Worm (Caenorhabditis elegans) whole organism, L4/young adult: ENCODE results near the gene nhr-101.
A peak's percentile ranks its signal among the peaks of the same experiment; 100 is the strongest.

Experiments used
- W03F9.2 ChIP-seq: fragments of 150-350 bp; optimal IDR thresholded peaks from 2 replicates; lab custom pipeline; 2014; ENCODE audit warnings: missing biosample characterization, missing genetic modification characterization
- dao-5 ChIP-seq: sonication (generic microtip); optimal IDR thresholded peaks from 2 replicates; lab custom pipeline; 2016; ENCODE audit warnings: missing genotype, missing genetic modification characterization, moderate library complexity, missing compliant biosample characterization
- him-1 ChIP-seq: sonication (generic microtip); optimal IDR thresholded peaks from 2 replicates; lab custom pipeline; 2016; ENCODE audit warnings: missing genotype, missing genetic modification reagents, missing genetic modification characterization, missing compliant biosample characterization

nhr-101 gene

DNA sequence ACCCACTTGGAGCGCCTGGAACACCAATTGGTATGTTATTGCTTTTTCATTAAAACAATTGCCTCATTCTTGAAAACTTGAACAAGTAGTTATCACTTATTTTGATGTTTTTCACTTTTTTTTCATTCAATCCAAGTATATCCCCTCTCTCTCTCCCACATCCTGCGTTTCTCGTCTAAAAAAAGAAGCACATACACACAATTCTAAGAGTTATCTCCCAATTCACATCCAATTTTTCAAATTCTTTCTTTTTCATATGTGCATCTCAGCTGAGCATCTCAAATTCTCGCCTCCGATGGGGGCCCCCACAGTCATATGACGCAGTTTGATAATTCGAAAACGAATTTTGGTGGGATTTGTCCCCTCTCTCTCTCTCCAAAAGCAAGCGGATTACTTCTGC lies 33.6 kb upstream of the nhr-101 start:
- TF ChIP-seq W03F9.2 (tag; lab: Kevin White, UChicago) (no peak), him-1 (tag; lab: Kevin White, UChicago) (no peak), dao-5 (tag; lab: Kevin White, UChicago) (no peak)

DNA sequence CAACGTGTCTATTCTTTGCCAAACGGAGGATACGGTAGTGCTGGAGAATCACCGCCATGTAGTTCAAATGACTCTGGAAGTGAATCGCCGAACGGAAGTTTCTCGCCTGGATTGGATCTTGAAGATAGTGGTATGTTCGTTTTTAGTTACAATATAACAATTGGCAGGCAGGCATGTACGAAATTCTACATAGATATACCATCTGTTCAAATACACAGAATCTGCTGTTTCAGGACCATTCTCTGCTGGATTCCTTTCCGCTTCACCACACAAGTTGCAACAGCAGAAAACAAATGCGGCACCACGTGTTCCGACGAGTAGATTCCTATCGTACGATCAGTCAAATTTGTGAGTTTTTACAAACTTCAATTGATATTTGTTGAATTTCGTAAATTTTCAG lies 30.8 kb upstream of the nhr-101 start:
- no peak for TF ChIP-seq W03F9.2 (tag; lab: Kevin White, UChicago)
- TF ChIP-seq dao-5 (tag; lab: Kevin White, UChicago) = no peak
- no peak for TF ChIP-seq him-1 (tag; lab: Kevin White, UChicago)

DNA sequence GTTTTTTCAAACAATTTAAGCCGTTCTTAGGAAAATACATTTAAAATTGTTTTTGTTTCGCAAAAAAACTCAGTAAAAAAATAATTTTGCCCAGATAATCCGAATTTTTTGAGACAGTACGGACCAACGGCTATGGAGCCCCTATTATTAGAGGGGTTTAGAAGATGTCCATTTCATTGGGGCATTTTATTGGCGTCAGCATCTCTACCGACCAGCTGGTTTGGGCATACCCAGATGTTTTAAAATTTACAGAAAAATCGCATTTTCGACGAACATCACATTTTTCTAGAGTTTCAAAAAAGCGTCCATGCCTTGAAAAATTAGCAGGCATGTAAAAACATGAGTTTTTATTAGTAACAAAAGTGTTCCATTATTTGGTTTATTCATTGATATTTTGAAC lies 29.0 kb upstream of the nhr-101 start:
- TF ChIP-seq W03F9.2 (tag; lab: Kevin White, UChicago) (no peak), him-1 (tag; lab: Kevin White, UChicago) (no peak), dao-5 (tag; lab: Kevin White, UChicago) (no peak)

DNA sequence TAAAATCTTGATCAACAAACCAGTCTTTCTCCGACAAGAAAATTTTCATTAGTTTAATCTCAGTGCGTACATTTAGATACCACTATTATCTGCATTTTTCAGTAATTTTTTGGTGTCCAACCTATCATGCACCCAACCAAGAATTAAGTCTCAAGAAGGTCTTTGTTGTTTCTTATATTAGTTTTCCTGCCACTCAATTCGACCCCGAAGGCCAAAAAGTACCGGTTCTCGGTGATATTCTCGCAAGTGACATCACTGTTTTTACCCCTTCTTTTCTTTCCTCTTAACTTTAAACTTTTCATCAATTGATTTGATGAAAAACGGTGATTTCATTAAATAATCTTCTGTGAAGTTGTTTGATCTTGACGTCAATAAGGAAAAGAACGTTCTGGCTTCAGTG lies 26.7 kb upstream of the nhr-101 start, which contains the start of gene F38B7.2:
Gene F38B7.2, plus strand, starts transcription at position 400 of the 400 bp plus-strand sequence.
- TF ChIP-seq him-1 (tag; lab: Kevin White, UChicago) = no peak

DNA sequence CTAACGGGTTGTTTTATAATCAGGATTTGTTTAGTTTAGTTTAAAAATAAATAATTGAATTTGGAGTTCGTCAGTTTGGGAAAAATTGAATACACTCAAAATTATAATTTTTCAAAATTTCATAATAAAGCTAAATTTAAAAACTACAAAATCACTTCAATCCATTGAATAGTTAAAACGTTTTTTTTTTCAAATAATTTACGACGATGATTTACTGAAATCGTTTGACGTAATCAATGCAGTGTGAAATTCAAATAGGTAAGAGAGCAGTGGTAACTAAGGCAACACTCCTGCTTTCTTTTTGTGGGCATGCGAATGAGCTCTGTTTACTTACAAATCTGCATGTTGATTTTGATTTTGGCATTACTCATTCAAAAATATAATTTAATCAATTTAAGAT lies 25.0 kb upstream of the nhr-101 start, which contains the start of gene F38B7.10:
Gene F38B7.10, plus strand, starts transcription at position 301 of the 400 bp plus-strand sequence.
- TF ChIP-seq dao-5 (tag; lab: Kevin White, UChicago) (no peak), him-1 (tag; lab: Kevin White, UChicago) (no peak), W03F9.2 (tag; lab: Kevin White, UChicago) (no peak)

DNA sequence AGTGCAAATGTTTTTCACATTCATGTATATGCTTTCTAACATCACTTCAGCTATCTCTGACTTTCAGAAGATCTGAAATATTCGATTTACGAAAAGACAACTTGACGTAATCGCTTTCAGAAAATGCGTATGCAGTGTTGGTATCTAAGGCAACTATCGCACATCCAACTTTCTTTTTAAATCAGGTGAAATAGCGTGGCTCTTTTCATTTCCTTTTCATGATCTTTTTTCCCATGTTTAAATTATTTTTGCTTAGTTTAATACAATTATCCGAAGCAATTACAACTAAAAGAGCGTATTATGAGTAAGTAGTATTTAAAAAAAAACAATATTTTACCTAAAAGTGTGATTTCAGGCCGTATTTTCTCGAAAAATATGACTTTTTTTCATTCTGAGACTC lies 23.5 kb upstream of the nhr-101 start, which contains the start of gene F38B7.11:
Gene F38B7.11, plus strand, starts transcription at position 301 of the 400 bp plus-strand sequence.
- TF ChIP-seq dao-5 (tag; lab: Kevin White, UChicago) (no peak), him-1 (tag; lab: Kevin White, UChicago) (no peak), W03F9.2 (tag; lab: Kevin White, UChicago) (no peak)

DNA sequence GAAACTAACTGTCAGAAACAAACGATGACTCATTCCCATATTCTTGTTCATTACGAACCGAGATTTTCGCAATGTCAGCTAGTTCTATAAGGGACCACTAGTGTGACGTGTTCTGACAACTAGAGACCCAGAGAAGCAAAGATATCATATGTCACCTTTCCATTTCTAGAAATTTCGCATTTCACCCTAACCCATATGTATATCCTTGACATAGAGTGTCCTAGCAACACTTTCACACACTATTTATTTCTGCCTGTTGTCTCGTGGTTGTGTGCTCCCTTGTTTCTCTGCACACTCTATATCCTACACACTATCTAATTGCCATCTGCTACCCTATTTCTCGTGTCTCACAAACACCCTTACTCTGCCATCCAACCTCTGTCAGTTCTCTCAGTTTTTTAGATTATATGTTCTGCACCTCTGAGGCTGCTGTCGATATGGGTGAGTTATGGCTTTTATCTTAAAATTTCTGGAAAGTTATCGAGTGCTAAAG lies 21.3 kb upstream of the nhr-101 start, which contains the start of the genes F38B7.17 and F38B7.3:
Gene F38B7.17, minus strand, starts transcription at position 51 of the 493 bp plus-strand sequence.
Gene F38B7.3, plus strand, starts transcription at position 194 of the 493 bp plus-strand sequence.
- TF ChIP-seq him-1 (tag; lab: Kevin White, UChicago) (no peak), dao-5 (tag; lab: Kevin White, UChicago) (no peak), W03F9.2 (tag; lab: Kevin White, UChicago) (no peak)

DNA sequence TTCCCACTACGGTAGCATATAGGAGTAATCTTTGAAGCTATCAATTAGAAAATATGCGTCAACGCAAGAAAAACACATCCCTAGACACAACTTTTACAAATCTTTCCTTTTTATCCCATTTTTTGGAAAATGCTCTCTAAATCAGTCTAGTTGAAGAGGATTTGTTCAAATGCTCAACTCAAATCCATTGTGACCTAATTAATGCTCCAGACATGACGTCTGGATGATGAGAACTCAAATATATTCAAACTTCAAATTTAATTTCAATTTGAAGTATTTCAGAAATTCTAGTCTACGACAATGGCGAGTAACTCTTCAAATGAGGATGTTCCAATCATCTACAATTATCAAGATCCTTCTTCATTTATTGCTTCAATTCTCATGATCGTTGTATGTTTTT lies 17.9 kb upstream of the nhr-101 start, which contains the start of gene srx-85:
Gene srx-85, plus strand, starts transcription at position 301 of the 400 bp plus-strand sequence.
- TF ChIP-seq him-1 (tag; lab: Kevin White, UChicago) = no peak
- TF ChIP-seq W03F9.2 (tag; lab: Kevin White, UChicago) = no peak
- no peak for TF ChIP-seq dao-5 (tag; lab: Kevin White, UChicago)

DNA sequence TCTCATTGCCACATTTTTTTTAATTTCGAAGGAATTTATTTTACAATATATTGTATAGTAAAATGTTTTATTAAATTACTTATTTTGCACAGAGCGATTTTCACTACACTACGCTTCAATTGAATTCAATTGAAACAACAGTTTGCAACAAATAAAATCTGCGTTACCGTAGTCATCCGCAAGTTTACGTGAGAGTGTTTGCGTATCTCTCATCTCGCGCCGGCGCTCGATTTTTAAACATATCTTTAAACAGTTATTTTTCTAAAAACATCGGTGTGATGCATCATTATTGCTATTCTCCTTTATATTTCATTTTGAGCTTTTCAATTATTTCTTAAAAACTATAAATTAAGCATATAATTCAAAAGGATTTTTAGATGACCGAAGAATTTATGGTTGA lies 16.0 kb upstream of the nhr-101 start, which contains the start of gene duo-1:
Gene duo-1, plus strand, starts transcription at position 371 of the 400 bp plus-strand sequence.
- TF ChIP-seq him-1 (tag; lab: Kevin White, UChicago) = no peak
- no peak for TF ChIP-seq W03F9.2 (tag; lab: Kevin White, UChicago)
- no peak for TF ChIP-seq dao-5 (tag; lab: Kevin White, UChicago)

DNA sequence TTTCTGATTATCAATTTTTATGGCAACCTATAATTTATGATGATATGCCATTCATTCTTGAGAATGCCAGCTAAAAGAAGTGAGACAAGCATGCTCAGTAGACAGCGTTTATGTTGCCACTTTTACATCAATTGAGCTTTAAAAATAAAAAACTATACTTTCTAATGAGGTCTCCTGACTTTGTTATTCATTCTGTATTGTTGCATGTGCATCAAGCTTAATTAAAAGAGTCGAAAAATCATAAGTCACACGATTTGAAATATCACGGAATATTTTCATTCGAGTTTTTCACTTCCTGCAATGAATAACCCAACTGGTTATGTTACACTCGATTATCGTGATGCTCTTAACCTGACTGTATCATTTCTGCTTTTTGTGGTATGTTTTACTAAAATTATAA lies 7.6 kb upstream of the nhr-101 start, which contains the start of gene srx-86:
Gene srx-86, plus strand, starts transcription at position 301 of the 400 bp plus-strand sequence.
- TF ChIP-seq dao-5 (tag; lab: Kevin White, UChicago) = no peak
- TF ChIP-seq W03F9.2 (tag; lab: Kevin White, UChicago) = no peak
- no peak for TF ChIP-seq him-1 (tag; lab: Kevin White, UChicago)

DNA sequence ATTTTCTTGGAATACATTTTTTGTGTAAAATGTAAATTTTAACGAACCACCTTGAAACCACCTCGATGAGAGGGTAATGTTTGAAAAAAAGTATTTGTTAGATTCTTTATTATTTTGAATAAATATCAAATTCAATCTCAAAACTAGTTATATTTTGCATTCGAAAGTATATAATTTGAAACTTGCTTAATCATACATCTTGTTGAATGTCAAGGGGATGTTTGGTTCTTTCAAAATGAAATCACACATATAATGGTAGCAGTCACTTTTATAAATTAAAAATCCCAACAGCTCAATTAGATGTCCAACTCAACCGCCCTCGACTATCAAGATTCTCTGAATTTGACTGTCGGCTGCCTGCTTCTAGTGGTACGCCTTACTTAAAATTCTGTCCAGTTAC lies 5.7 kb upstream of the nhr-101 start, which contains the start of gene srx-87:
Gene srx-87, plus strand, starts transcription at position 301 of the 400 bp plus-strand sequence.
- TF ChIP-seq W03F9.2 (tag; lab: Kevin White, UChicago) (no peak), dao-5 (tag; lab: Kevin White, UChicago) (no peak), him-1 (tag; lab: Kevin White, UChicago) (no peak)

DNA sequence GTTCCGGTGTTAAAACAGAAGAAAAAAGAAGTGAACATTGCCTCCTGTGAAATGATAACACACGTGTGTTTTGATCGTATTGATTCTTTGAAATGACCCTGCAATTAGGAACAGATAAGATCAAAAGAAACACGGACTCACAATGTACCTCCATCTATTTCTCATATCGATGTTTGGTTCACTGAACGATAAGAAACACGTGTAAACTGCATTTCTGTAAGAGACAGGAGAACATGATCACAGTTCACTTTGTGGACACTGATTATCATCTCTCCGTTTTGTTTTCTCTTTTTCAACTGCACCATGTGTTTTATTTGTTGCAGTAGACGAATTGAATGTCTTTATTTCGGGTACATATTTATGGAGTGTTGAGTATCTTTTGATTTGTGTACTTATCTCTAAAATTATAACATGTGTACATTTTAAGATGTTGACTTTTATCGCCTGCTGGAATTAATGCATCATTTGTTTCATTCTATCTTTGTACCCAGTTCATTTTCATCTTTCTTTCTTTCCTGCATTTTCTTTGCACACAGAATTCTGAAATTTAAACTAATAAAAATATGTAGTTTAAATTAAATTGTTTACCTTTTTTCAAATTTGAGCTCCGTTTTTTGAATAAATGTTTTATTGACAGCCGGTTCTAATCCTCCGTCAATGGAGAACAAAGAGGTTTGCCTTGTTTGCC lies 2.7 kb downstream of the nhr-101 start, which contains the start of the genes H12C20.7 and nhr-68:
Gene H12C20.7, minus strand, starts transcription at position 188 of the 688 bp plus-strand sequence.
Gene nhr-68, plus strand, starts transcription at position 638 of the 688 bp plus-strand sequence.
- peak; percentile 60 for TF ChIP-seq W03F9.2 (tag; lab: Kevin White, UChicago)
- TF ChIP-seq dao-5 (tag; lab: Kevin White, UChicago) = no peak
- no peak for TF ChIP-seq him-1 (tag; lab: Kevin White, UChicago)

DNA sequence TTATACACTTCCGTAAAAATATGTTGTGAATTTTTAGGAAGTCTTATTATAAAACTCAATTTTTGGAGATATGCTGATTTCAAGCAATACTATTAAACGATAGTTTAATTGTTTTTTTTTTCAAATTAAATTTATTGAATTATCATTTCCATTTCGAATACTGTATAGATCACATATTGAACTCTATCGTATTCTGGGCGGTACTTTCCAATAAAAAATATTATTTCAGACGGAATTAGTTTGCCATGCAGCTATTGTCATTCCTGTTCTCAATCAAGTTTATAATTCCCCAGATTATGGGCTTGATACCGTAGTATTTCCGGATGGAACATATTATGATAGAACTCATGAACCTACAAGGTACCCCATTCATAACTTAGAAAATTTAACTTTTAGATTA lies 4.3 kb downstream of the nhr-101 start:
- TF ChIP-seq him-1 (tag; lab: Kevin White, UChicago) (no peak), W03F9.2 (tag; lab: Kevin White, UChicago) (no peak), dao-5 (tag; lab: Kevin White, UChicago) (no peak)
